Fruit fly (Drosophila melanogaster) whole organism, embryonic: ENCODE data around the gene Elo68alpha.

Source experiments
- CG10959 ChIP-seq: fragments of 200-800 bp; sonication (Bioruptor generic); IDR thresholded peaks from 2 replicates; pipeline ENCODE4 v1.3.6; 2022; ENCODE audit warnings: missing biosample characterization, missing genetic modification characterization
- CG2875 ChIP-seq: fragments of 200-800 bp; sonication (Bioruptor generic); optimal IDR thresholded peaks from 2 replicates; lab custom pipeline; 2017; ENCODE audit warnings: missing biosample characterization, mild to moderate bottlenecking, missing genetic modification characterization, missing genetic modification reagents
- Drgx ChIP-seq: fragments of 200-800 bp; sonication (Bioruptor generic); IDR thresholded peaks from 2 replicates; pipeline ENCODE4 v1.3.6; 2022; ENCODE audit warnings: missing biosample characterization, missing genetic modification characterization
- Gug ChIP-seq: fragments of 200-800 bp; sonication (Bioruptor generic); IDR thresholded peaks from 4 replicates; pipeline ENCODE4 v1.3.6; 2022; ENCODE audit warnings: missing biosample characterization, missing genetic modification characterization
- br ChIP-seq: fragments of >200 bp; optimal IDR thresholded peaks from 2 replicates; lab custom pipeline; 2017
- corto ChIP-seq: fragments of 200-800 bp; sonication (Bioruptor generic); optimal IDR thresholded peaks from 2 replicates; lab custom pipeline; 2016; ENCODE audit warnings: missing biosample characterization, mild to moderate bottlenecking, missing genetic modification characterization, moderate library complexity
- insv ChIP-seq, 2 experiments: fragments of 200-800 bp; sonication (Bioruptor generic); optimal IDR thresholded peaks; 3 replicates each; lab custom pipeline; 2016 to 2018; ENCODE audit warnings: missing biosample characterization in 2 of 2, missing genetic modification characterization in 2 of 2

DNA sequence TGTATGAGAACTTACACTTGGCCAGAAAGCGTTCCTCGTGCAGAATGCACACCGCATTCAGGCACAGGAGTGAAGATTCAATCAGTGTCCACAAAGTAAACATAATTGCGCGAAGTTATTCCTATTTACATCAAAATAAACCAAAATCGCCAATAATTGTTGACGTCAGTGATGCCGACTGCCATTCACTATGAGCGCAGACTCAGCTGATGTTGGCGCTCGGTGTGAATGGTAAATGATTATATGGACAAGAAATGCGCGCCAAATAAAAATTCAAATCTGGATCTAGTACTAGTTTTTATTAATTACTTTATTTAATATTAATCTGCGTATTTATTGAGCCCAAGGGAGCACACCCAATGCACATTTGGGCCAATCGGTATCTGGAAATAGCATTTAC is 40.4 kb downstream of the Elo68alpha start, which contains the start of gene CG32069:
- TF ChIP-seq corto (GFP tag; lab: Kevin White, UChicago): no peak
- no peak for TF ChIP-seq CG2875 (GFP tag; lab: Kevin White, UChicago)
- TF ChIP-seq Drgx (GFP tag; lab: Robert Waterston, UW): no peak
- no peak for TF ChIP-seq insv (GFP tag; optimal IDR thresholded peaks at IDR 0.05; lab: Kevin White, UChicago)
- TF ChIP-seq CG10959 (GFP tag; lab: Robert Waterston, UW): no peak
- no peak for TF ChIP-seq Gug (GFP tag; lab: Robert Waterston, UW)
- no peak for TF ChIP-seq br
